Fruit fly (Drosophila melanogaster): ENCODE results near the gene CG9988.

DNA sequence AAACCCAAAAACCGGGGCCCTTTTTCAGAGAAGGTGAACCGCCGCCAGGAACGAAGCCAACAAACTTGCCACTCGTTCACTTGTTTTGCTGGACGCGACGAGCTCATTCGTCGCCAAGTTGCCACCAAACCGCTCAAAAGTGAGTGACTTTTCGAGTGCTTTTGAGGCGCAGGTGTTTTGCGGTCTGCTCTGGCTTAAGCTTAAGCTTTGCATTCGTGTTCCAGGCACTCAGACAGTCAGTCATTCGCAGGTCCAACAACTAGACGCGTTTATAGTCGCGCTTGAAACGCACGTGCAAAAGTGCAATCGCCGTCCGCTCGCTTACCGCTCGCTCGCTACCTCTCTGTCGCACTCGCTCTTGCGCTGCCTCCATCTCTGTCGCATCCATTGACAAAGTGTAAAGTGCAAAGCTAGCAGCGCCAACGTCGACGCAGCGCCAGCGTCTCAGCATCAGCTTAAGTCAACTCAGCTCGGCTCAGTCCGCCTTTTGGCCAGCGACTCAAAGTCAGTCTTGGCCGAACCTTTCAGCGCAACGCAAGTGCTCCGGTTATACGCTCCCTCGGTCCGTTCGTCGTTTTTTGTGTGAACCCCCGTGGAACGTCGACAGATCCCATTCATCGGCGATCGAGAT is 45.7 kb downstream of the CG9988 start:
- TF ChIP-seq CG32264 (GFP tag; optimal IDR thresholded peaks at IDR 0.05) = no peak
- TF ChIP-seq OdsH (GFP tag; optimal IDR thresholded peaks at IDR 0.05) = no peak
- TF ChIP-seq pan (optimal IDR thresholded peaks at IDR 0.05) = no peak
- TF ChIP-seq Rel (GFP tag; optimal IDR thresholded peaks at IDR 0.05) = no peak
- TF ChIP-seq Rel (tag; optimal IDR thresholded peaks at IDR 0.05) = peak; percentile 97
- no peak for TF ChIP-seq Mio (GFP tag; optimal IDR thresholded peaks at IDR 0.05)
- TF ChIP-seq br (GFP tag; optimal IDR thresholded peaks at IDR 0.05) = no peak
- peak; percentile 19 for TF ChIP-seq Dif (GFP tag; optimal IDR thresholded peaks at IDR 0.05; ENCODE audit: partially characterized antibody)
- no peak for TF ChIP-seq h (GFP tag; optimal IDR thresholded peaks at IDR 0.05)
- TF ChIP-seq usp (GFP tag; optimal IDR thresholded peaks at IDR 0.05) = no peak
- TF ChIP-seq rgr (GFP tag; optimal IDR thresholded peaks at IDR 0.05) = no peak

All from whole organism, wandering third instar larva.